Worm (Caenorhabditis elegans): Measurements from ENCODE around the gene Y53F4B.23.
A peak's percentile ranks its signal among the peaks of the same experiment; 100 is the strongest.

Y53F4B.23 gene

DNA sequence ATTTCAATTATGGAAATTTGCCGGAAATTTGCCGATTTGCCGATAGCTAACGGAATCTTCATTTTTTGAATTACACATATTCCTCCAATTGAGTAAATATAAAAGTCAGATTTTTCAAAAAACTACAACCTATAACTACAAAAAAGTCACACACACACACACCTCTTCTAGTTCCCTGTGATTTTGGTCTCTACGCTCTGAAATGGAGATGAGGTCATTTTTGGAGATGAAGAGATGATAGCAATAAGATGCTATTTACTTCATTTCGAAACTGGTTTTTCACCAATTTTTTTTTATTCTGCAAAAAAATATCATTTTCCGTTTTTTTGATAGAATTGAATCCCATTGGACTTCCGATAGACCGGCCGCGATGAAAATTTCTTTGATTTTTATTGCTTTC, at the start of gene Y53F4B.23:
Gene Y53F4B.23 (plus strand): TSS at position 312 of the 400 bp plus-strand sequence.
- TF ChIP-seq egl-44 (GFP tag; IDR thresholded peaks at IDR 0.05) (no peak), F22D6.2 (tag; optimal IDR thresholded peaks at IDR 0.05) (no peak), nhr-179 (tag; optimal IDR thresholded peaks at IDR 0.05) (no peak), zim-3 (tag; optimal IDR thresholded peaks at IDR 0.05) (no peak), ztf-25 (GFP tag; IDR thresholded peaks at IDR 0.05) (no peak), ceh-58 (GFP tag; IDR thresholded peaks at IDR 0.05) (no peak), ceh-27 (GFP tag; optimal IDR thresholded peaks at IDR 0.05) (no peak), lir-1 (GFP tag; conservative IDR thresholded peaks at IDR 0.05) (no peak), tbp1 (GFP tag; optimal IDR thresholded peaks at IDR 0.05) (no peak), athp-1 (tag; optimal IDR thresholded peaks at IDR 0.05) (no peak), nhr-80 (tag; optimal IDR thresholded peaks at IDR 0.05) (no peak), snpc-4 (GFP tag; optimal IDR thresholded peaks at IDR 0.05) (no peak), snpc-4 (tag; optimal IDR thresholded peaks at IDR 0.05) (no peak)

DNA sequence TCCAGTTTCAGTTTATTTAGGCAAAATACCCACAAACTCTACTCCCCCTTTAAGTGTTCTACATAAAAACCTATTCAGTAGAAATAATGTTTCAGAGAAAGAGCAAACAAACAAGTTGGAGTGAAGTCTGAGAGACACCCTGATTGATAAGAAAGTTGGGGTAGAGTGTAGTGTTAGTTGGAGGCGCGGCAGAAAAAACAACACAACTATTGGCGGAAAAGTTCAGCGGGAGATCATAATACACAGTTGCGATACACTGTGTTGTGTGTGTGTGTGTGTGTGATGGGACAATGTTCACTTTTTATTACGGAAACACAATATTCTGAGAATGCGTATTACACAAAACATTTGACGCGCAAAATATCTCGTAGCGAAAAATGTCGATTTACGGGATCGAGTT, 49.5 kb upstream of the Y53F4B.23 start:
- TF ChIP-seq him-1 (tag; optimal IDR thresholded peaks at IDR 0.05) (no peak), madf-6 (GFP tag; IDR thresholded peaks at IDR 0.05) (no peak), D2030.7 (GFP tag; IDR thresholded peaks at IDR 0.05) (no peak), somi-1 (GFP tag; optimal IDR thresholded peaks at IDR 0.05) (no peak), Y67H2A.10 (GFP tag; conservative IDR thresholded peaks at IDR 0.05) (no peak), madf-10 (tag; optimal IDR thresholded peaks at IDR 0.05) (no peak), F10E7.11 (tag; optimal IDR thresholded peaks at IDR 0.05) (no peak), nhr-80 (tag; optimal IDR thresholded peaks at IDR 0.05) (peak; percentile 60), F49E8.2 (tag; optimal IDR thresholded peaks at IDR 0.05; ENCODE audit: insufficient read depth) (no peak), aptf-2 (GFP tag; conservative IDR thresholded peaks at IDR 0.05) (no peak), F22D6.2 (tag; optimal IDR thresholded peaks at IDR 0.05) (no peak), nfya-2 (GFP tag; IDR thresholded peaks at IDR 0.05) (no peak), lin-54 (GFP tag; optimal IDR thresholded peaks at IDR 0.05) (no peak), ZK185.1 (tag; optimal IDR thresholded peaks at IDR 0.05; ENCODE audit: poor library complexity, severe bottlenecking) (no peak), lin-40 (tag; optimal IDR thresholded peaks at IDR 0.05) (peak; percentile 3), hsf-1 (GFP tag; IDR thresholded peaks at IDR 0.05) (no peak), ceh-100 (GFP tag; IDR thresholded peaks at IDR 0.05) (no peak)

DNA sequence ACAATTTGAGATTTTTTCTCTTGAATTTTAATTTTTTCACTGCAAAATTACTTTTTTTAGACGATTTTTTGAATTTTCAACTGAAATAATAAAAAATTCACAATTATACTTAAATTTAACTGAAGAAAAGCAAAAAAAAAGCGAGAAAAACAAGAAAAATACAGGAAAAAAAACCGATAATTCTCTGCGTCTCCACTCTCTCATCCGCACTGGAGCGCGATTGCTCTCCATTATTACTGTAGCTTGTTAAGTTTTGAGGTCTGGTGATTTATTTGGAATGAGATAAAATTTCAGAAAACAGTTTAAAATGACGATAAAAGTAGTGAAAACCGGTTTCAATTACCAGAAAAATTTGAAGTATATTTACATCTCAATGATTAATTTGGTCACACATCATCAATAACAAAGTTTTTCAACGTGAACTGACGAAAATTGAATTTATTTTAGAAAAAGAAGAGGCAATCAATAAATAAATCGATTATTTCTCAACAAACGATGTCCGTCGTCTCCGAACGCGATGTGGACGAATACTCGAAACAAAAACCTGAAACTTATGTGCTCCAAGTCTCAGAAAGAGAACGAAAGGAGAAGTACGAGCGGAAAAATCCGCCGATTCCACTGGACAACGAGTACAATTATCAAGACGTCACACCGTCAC, 47.4 kb upstream of the Y53F4B.23 start, which contains the start of gene Y53F4B.19:
Gene Y53F4B.19 (plus strand): TSS at position 157 of the 658 bp plus-strand sequence.
- TF ChIP-seq F49E8.2 (tag; optimal IDR thresholded peaks at IDR 0.05; ENCODE audit: insufficient read depth), result peak; percentile 63
- TF ChIP-seq hrde-1 (tag; optimal IDR thresholded peaks at IDR 0.05; ENCODE audit: borderline replicate concordance), result no peak
- TF ChIP-seq F33H1.4 (GFP tag; IDR thresholded peaks at IDR 0.05), result peak; percentile 64
- TF ChIP-seq egrh-3 (GFP tag; IDR thresholded peaks at IDR 0.05), result no peak
- no peak for TF ChIP-seq nhr-80 (tag; optimal IDR thresholded peaks at IDR 0.05)
- TF ChIP-seq mxl-1 (tag; optimal IDR thresholded peaks at IDR 0.05), result no peak
- TF ChIP-seq lin-40 (tag; optimal IDR thresholded peaks at IDR 0.05), result no peak
- no peak for TF ChIP-seq aptf-3 (GFP tag; IDR thresholded peaks at IDR 0.05)
- TF ChIP-seq nfyb-1 (GFP tag; IDR thresholded peaks at IDR 0.05), result no peak
- TF ChIP-seq chd-7 (tag; optimal IDR thresholded peaks at IDR 0.05), result no peak
- TF ChIP-seq hmg-20 (GFP tag; IDR thresholded peaks at IDR 0.05), result no peak
- no peak for TF ChIP-seq die-1 (tag; optimal IDR thresholded peaks at IDR 0.05)
- no peak for TF ChIP-seq repo-1 (tag; optimal IDR thresholded peaks at IDR 0.05)
- TF ChIP-seq F57A8.1 (GFP tag; optimal IDR thresholded peaks at IDR 0.05), result no peak
- TF ChIP-seq attf-3 (GFP tag; conservative IDR thresholded peaks at IDR 0.05), result no peak
- TF ChIP-seq ztf-22 (GFP tag; optimal IDR thresholded peaks at IDR 0.05), result no peak
- no peak for TF ChIP-seq sdz-38 (tag; optimal IDR thresholded peaks at IDR 0.05)
- no peak for TF ChIP-seq hmg-1.2 (GFP tag; IDR thresholded peaks at IDR 0.05)
- TF ChIP-seq ccch-3 (GFP tag; optimal IDR thresholded peaks at IDR 0.05), result no peak
- TF ChIP-seq him-1 (tag; optimal IDR thresholded peaks at IDR 0.05), result peak; percentile 18
- TF ChIP-seq egl-18 (GFP tag; IDR thresholded peaks at IDR 0.05), result no peak
- no peak for TF ChIP-seq zim-3 (tag; optimal IDR thresholded peaks at IDR 0.05)
- TF ChIP-seq ztf-18 (tag; optimal IDR thresholded peaks at IDR 0.05), result no peak
